Fruit fly (Drosophila melanogaster) whole organism, prepupa: ENCODE data around the gene CG17109.

Experiments used
- OdsH ChIP-seq: fragments of 200-800 bp; sonication (Bioruptor generic); optimal IDR thresholded peaks from 3 replicates; lab custom pipeline; 2016; ENCODE audit warnings: missing biosample characterization, missing genetic modification characterization
- dac ChIP-seq: fragments of 200-800 bp; sonication (Bioruptor generic); optimal IDR thresholded peaks from 2 replicates; lab custom pipeline; 2017; ENCODE audit warnings: missing biosample characterization, mild to moderate bottlenecking, missing genetic modification characterization

DNA sequence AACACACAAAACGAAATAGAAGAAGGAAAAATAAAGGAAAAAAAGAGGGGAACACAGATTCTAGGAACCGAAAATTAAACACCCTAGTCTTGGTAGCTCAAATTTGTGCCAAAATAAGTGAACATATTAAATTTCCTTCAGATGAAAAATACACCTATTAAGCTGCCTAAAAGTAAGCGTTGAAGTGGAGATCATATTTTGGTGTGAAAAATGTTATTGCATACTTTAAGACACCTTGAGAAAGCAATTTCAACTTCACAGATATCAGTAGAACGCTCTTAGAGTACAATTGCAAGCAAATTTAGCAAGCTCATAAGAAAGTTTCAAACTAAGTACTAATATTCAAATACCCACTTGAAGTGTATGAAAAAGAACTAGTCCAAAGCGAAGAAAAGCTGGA, 15.2 kb downstream of the CG17109 start:
- TF ChIP-seq dac (GFP tag; lab: Kevin White, UChicago) = no peak
- TF ChIP-seq OdsH (GFP tag; lab: Kevin White, UChicago) = no peak
